Worm (Caenorhabditis elegans): ENCODE measurements around the gene K02C4.3.

Gene K02C4.3

DNA sequence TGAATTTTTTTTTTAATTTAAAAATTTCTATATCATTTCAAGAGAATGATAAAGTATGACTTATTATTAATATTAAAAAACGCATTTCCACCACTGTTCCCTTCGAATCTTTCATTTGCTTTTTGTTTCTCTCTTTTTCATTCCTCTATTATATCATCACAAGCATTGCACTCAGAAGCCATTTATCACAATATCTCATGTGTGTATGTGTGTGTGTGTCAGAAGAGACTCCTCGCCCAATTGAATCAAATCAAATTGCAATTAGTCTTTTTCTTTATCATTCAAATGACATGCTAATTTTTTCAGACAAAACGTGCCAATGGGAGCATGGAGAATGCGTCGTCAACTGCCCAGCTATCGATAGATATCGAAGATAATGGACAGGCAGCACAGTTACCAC lies 29.5 kb upstream of the K02C4.3 start, which contains the start of gene unc-105:
unc-105 (plus strand) TSS at position 301 of the 400 bp plus-strand sequence.
- TF ChIP-seq tbx-2 (tag; optimal IDR thresholded peaks at IDR 0.05) (no peak), ama-1 (optimal IDR thresholded peaks at IDR 0.05) (no peak)

DNA sequence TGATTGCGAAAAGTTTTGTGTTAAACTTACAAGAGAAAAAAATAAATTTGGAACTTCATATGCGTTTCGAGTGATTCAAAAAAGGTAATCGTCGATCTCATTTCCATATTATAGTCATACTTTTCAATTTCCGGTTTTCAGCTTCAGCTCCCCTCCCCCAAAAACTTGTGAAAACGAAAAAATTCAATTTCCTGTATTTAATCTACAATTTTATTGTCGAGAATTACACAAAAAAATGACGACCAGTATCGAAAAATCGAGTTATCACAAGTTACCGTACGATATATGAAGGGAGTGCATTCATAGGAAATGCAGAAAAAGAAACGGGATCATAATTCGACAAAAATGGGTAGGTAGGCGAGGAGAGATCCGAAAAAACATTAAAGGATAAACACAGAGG lies 25.4 kb upstream of the K02C4.3 start, which contains the start of gene lron-4:
lron-4 (minus strand) TSS at position 101 of the 400 bp plus-strand sequence.
- TF ChIP-seq elt-3 (tag; optimal IDR thresholded peaks at IDR 0.05) (no peak), zag-1 (tag; optimal IDR thresholded peaks at IDR 0.05) (no peak), elt-1 (tag; optimal IDR thresholded peaks at IDR 0.05) (no peak), skn-1 (tag; optimal IDR thresholded peaks at IDR 0.05) (no peak), unc-62 (GFP tag; optimal IDR thresholded peaks at IDR 0.05) (no peak), elt-2 (tag; optimal IDR thresholded peaks at IDR 0.05) (no peak), nhr-237 (tag; optimal IDR thresholded peaks at IDR 0.05) (no peak), jun-1 (tag; optimal IDR thresholded peaks at IDR 0.05) (no peak)

DNA sequence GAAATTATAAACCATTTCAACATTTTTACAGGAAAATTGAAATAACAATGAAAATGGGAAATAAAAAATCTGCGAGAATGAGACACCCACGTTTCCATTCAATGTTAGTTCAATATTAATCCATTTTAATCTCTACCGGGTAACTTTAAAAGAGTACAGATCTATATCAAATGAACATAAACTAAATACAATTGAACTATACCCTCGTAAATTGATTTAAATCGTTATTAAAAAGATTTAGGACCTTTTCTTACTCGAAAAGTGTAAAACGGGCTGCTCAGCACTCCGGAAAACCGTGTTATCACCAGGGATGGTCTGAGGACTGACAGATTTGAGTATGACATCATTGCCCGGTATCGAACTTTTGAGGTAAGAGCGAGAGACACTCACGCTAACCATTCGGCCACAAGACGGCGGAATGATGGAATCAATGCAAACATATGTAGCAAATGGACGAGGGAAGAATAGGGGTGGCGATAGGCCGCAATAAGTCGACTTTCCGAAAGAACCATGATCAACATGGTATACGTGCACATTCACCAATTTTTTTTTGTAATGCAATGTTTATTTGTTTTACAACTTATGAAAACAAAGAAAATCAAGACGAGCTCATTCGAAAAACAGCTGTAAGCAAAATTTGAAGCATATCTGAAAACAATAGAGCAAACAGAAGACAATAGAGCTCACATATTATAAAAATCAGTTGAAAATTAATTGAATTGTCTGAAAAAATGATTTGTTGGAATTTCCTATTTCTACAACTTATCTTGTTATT lies 20.5 kb upstream of the K02C4.3 start, which contains the start of the genes chst-1 and C41C4.9:
chst-1 (minus strand) TSS at position 51 of the 775 bp plus-strand sequence.
C41C4.9 (plus strand) TSS at position 725 of the 775 bp plus-strand sequence.
- TF ChIP-seq jun-1 (tag; optimal IDR thresholded peaks at IDR 0.05) = no peak
- peak; percentile 75 for TF ChIP-seq nhr-25 (tag; optimal IDR thresholded peaks at IDR 0.05)
- no peak for TF ChIP-seq nhr-11 (tag; optimal IDR thresholded peaks at IDR 0.05)
- TF ChIP-seq zag-1 (tag; optimal IDR thresholded peaks at IDR 0.05) = no peak
- TF ChIP-seq unc-62 (GFP tag; optimal IDR thresholded peaks at IDR 0.05) = no peak
- TF ChIP-seq ceh-9 (tag; optimal IDR thresholded peaks at IDR 0.05) = no peak
- no peak for TF ChIP-seq egl-27 (tag; optimal IDR thresholded peaks at IDR 0.05)
- no peak for TF ChIP-seq fos-1 (tag; optimal IDR thresholded peaks at IDR 0.05)
- peak; percentile 6 for TF ChIP-seq ama-1 (optimal IDR thresholded peaks at IDR 0.05)
- no peak for TF ChIP-seq pha-4 (tag; optimal IDR thresholded peaks at IDR 0.05)
- peak; percentile 47 for TF ChIP-seq skn-1 (tag; optimal IDR thresholded peaks at IDR 0.05)
- no peak for TF ChIP-seq snpc-4 (tag; optimal IDR thresholded peaks at IDR 0.05)
- no peak for TF ChIP-seq fkh-10 (GFP tag; optimal IDR thresholded peaks at IDR 0.05)
- peak; percentile 61 for TF ChIP-seq tbx-2 (tag; optimal IDR thresholded peaks at IDR 0.05)
- TF ChIP-seq daf-12 (tag; optimal IDR thresholded peaks at IDR 0.05) = no peak
- no peak for TF ChIP-seq elt-1 (tag; optimal IDR thresholded peaks at IDR 0.05)
- TF ChIP-seq elt-2 (tag; optimal IDR thresholded peaks at IDR 0.05) = peak; percentile 60
- peak; percentile 0 for TF ChIP-seq egl-5 (tag; optimal IDR thresholded peaks at IDR 0.05)
- TF ChIP-seq R02D3.7 (tag; optimal IDR thresholded peaks at IDR 0.05) = peak; percentile 21
- TF ChIP-seq nhr-23 (tag; optimal IDR thresholded peaks at IDR 0.05) = no peak
- TF ChIP-seq lsy-12 (tag; optimal IDR thresholded peaks at IDR 0.05) = peak; percentile 76
- no peak for TF ChIP-seq hmg-11 (tag; optimal IDR thresholded peaks at IDR 0.05)
- no peak for TF ChIP-seq nhr-67 (tag; optimal IDR thresholded peaks at IDR 0.05)
- TF ChIP-seq elt-3 (tag; optimal IDR thresholded peaks at IDR 0.05) = peak in 1 of 3 experiments; percentile 79
- peak; percentile 83 for TF ChIP-seq nhr-43 (tag; optimal IDR thresholded peaks at IDR 0.05; ENCODE audit: poor library complexity, severe bottlenecking)
- TF ChIP-seq fkh-2 (tag; optimal IDR thresholded peaks at IDR 0.05) = no peak
- TF ChIP-seq ZK546.5 (tag; optimal IDR thresholded peaks at IDR 0.05) = no peak
- TF ChIP-seq lin-39 (tag; optimal IDR thresholded peaks at IDR 0.05) = peak; percentile 55
- no peak for TF ChIP-seq sea-2 (GFP tag; optimal IDR thresholded peaks at IDR 0.05)
- no peak for TF ChIP-seq lin-15B (tag; optimal IDR thresholded peaks at IDR 0.05)
- peak; percentile 52 for TF ChIP-seq nfya-1 (tag; optimal IDR thresholded peaks at IDR 0.05; ENCODE audit: insufficient read depth)
- TF ChIP-seq pqm-1 (tag; optimal IDR thresholded peaks at IDR 0.05) = no peak
- TF ChIP-seq ztf-4 (tag; optimal IDR thresholded peaks at IDR 0.05) = no peak
- TF ChIP-seq unc-39 (tag; optimal IDR thresholded peaks at IDR 0.05) = no peak
- TF ChIP-seq ceh-28 (tag; optimal IDR thresholded peaks at IDR 0.05) = no peak
- TF ChIP-seq eor-1 (tag; optimal IDR thresholded peaks at IDR 0.05) = no peak
- no peak for TF ChIP-seq mdl-1 (tag; optimal IDR thresholded peaks at IDR 0.05)
- TF ChIP-seq ceh-16 (tag; optimal IDR thresholded peaks at IDR 0.05) = peak; percentile 22
- no peak for TF ChIP-seq nhr-76 (tag; optimal IDR thresholded peaks at IDR 0.05)
- peak; percentile 83 for TF ChIP-seq nhr-77 (tag; optimal IDR thresholded peaks at IDR 0.05)
- TF ChIP-seq mml-1 (tag; optimal IDR thresholded peaks at IDR 0.05) = no peak
- TF ChIP-seq ztf-11 (tag; optimal IDR thresholded peaks at IDR 0.05) = no peak
- TF ChIP-seq ceh-82 (tag; optimal IDR thresholded peaks at IDR 0.05) = no peak

Data from whole organism, L3 larva.